Worm (Caenorhabditis elegans) whole organism, L3 larva: ENCODE measurements around the gene stg-1.
A peak's percentile ranks its signal among the peaks of the same experiment; 100 is the strongest.

Experiments
- R02D3.7 ChIP-seq: fragments of 150-350 bp; optimal IDR thresholded peaks from 2 replicates; lab custom pipeline; 2014; ENCODE audit warnings: missing biosample characterization, missing genetic modification characterization
- aly-2 ChIP-seq: fragments of 150-350 bp; optimal IDR thresholded peaks from 2 replicates; lab custom pipeline; 2014; ENCODE audit warnings: missing biosample characterization, missing genetic modification characterization
- ama-1 ChIP-seq: fragments of 150-350 bp; optimal IDR thresholded peaks from 2 replicates; lab custom pipeline; 2018
- ceh-28 ChIP-seq: fragments of 150-350 bp; optimal IDR thresholded peaks from 2 replicates; lab custom pipeline; 2014; ENCODE audit warnings: missing biosample characterization, missing genetic modification reagents, missing genetic modification characterization
- ceh-82 ChIP-seq: fragments of 150-350 bp; optimal IDR thresholded peaks from 2 replicates; lab custom pipeline; 2014; ENCODE audit warnings: missing biosample characterization, missing genetic modification characterization
- egl-27 ChIP-seq: sonication (generic microtip); optimal IDR thresholded peaks from 4 replicates; lab custom pipeline; 2017; ENCODE audit warnings: missing biosample characterization, missing genetic modification reagents, missing genetic modification characterization
- elt-2 ChIP-seq: sonication (generic microtip); optimal IDR thresholded peaks from 2 replicates; lab custom pipeline; 2016; ENCODE audit warnings: missing genetic modification reagents, mild to moderate bottlenecking, missing genetic modification characterization, missing compliant biosample characterization
- elt-3 ChIP-seq, 3 experiments: fragments of 150-350 bp in 1 of 3; sonication (generic microtip) in 2 of 3; optimal IDR thresholded peaks; 2 replicates in 2 of 3; 4 replicates in 1 of 3; lab custom pipeline; 2014 to 2017; ENCODE audit warnings: missing biosample characterization in 3 of 3, missing genetic modification characterization in 3 of 3
- fkh-10 ChIP-seq: sonication (generic microtip); optimal IDR thresholded peaks from 2 replicates; lab custom pipeline; 2017; ENCODE audit warnings: missing biosample characterization, missing genetic modification reagents, missing genetic modification characterization
- fos-1 ChIP-seq: fragments of 150-350 bp; optimal IDR thresholded peaks from 2 replicates; lab custom pipeline; 2014; ENCODE audit warnings: missing biosample characterization, missing genetic modification characterization
- hmg-11 ChIP-seq: sonication (generic microtip); optimal IDR thresholded peaks from 2 replicates; lab custom pipeline; 2016; ENCODE audit warnings: missing genetic modification characterization, missing compliant biosample characterization
- jun-1 ChIP-seq: fragments of 150-350 bp; optimal IDR thresholded peaks from 2 replicates; lab custom pipeline; 2014; ENCODE audit warnings: missing biosample characterization, missing genetic modification reagents, missing genetic modification characterization
- lin-15B ChIP-seq: fragments of 150-350 bp; optimal IDR thresholded peaks from 2 replicates; lab custom pipeline; 2014; ENCODE audit warnings: missing biosample characterization, missing genetic modification characterization
- lin-39 ChIP-seq: fragments of 150-350 bp; optimal IDR thresholded peaks from 2 replicates; lab custom pipeline; 2018; ENCODE audit warnings: missing biosample characterization, missing genetic modification reagents, missing genetic modification characterization
- mml-1 ChIP-seq: fragments of 150-350 bp; sonication (generic microtip); optimal IDR thresholded peaks from 3 replicates; lab custom pipeline; 2014; ENCODE audit warnings: missing biosample characterization, missing genetic modification characterization
- nfya-1 ChIP-seq: sonication (generic microtip); optimal IDR thresholded peaks from 2 replicates; lab custom pipeline; 2017; ENCODE audit warnings: missing genetic modification characterization, mild to moderate bottlenecking, missing compliant biosample characterization, antibody characterized with exemption, moderate library complexity; ENCODE audit not compliant: insufficient read depth
- nhr-11 ChIP-seq: fragments of 150-350 bp; optimal IDR thresholded peaks from 2 replicates; lab custom pipeline; 2014; ENCODE audit warnings: missing biosample characterization, missing genetic modification characterization
- nhr-12 ChIP-seq: fragments of 150-350 bp; optimal IDR thresholded peaks from 2 replicates; lab custom pipeline; 2014; ENCODE audit warnings: missing biosample characterization, missing genetic modification characterization
- nhr-23 ChIP-seq: fragments of 150-350 bp; optimal IDR thresholded peaks from 2 replicates; lab custom pipeline; 2014; ENCODE audit warnings: missing biosample characterization, missing genetic modification reagents, missing genetic modification characterization
- nhr-67 ChIP-seq: fragments of 150-350 bp; optimal IDR thresholded peaks from 2 replicates; lab custom pipeline; 2014; ENCODE audit warnings: missing biosample characterization, missing genetic modification characterization
- nhr-76 ChIP-seq: fragments of 150-350 bp; sonication (generic microtip); optimal IDR thresholded peaks from 5 replicates; lab custom pipeline; 2014; ENCODE audit warnings: missing biosample characterization, missing genetic modification characterization
- nhr-77 ChIP-seq: fragments of 150-350 bp; optimal IDR thresholded peaks from 2 replicates; lab custom pipeline; 2014; ENCODE audit warnings: missing biosample characterization, missing genetic modification characterization
- pha-4 ChIP-seq: fragments of 150-350 bp; optimal IDR thresholded peaks from 2 replicates; lab custom pipeline; 2014; ENCODE audit warnings: missing biosample characterization, missing genetic modification reagents, missing genetic modification characterization
- pqm-1 ChIP-seq: fragments of 150-350 bp; optimal IDR thresholded peaks from 2 replicates; lab custom pipeline; 2017; ENCODE audit warnings: missing biosample characterization, missing genetic modification characterization, inconsistent platforms
- sea-2 ChIP-seq: fragments of 150-350 bp; sonication (generic microtip); optimal IDR thresholded peaks from 4 replicates; lab custom pipeline; 2014; ENCODE audit warnings: missing biosample characterization, missing genetic modification reagents, missing genetic modification characterization
- skn-1 ChIP-seq: fragments of 150-350 bp; optimal IDR thresholded peaks from 2 replicates; lab custom pipeline; 2014; ENCODE audit warnings: missing biosample characterization, missing genetic modification characterization
- tbx-2 ChIP-seq: sonication (generic microtip); optimal IDR thresholded peaks from 2 replicates; lab custom pipeline; 2016; ENCODE audit warnings: mild to moderate bottlenecking, missing genetic modification characterization, missing compliant biosample characterization
- unc-39 ChIP-seq: sonication (generic microtip); optimal IDR thresholded peaks from 4 replicates; lab custom pipeline; 2017; ENCODE audit warnings: missing biosample characterization, missing genetic modification characterization
- unc-62 ChIP-seq: fragments of 150-350 bp; sonication (generic microtip); optimal IDR thresholded peaks from 4 replicates; lab custom pipeline; 2014; ENCODE audit warnings: missing biosample characterization, missing genetic modification reagents, missing genetic modification characterization
- ztf-11 ChIP-seq: fragments of 150-350 bp; optimal IDR thresholded peaks from 2 replicates; lab custom pipeline; 2014; ENCODE audit warnings: missing biosample characterization, missing genetic modification characterization
- ztf-4 ChIP-seq: fragments of 150-350 bp; optimal IDR thresholded peaks from 2 replicates; lab custom pipeline; 2014; ENCODE audit warnings: missing biosample characterization, missing genetic modification characterization

stg-1 gene

DNA sequence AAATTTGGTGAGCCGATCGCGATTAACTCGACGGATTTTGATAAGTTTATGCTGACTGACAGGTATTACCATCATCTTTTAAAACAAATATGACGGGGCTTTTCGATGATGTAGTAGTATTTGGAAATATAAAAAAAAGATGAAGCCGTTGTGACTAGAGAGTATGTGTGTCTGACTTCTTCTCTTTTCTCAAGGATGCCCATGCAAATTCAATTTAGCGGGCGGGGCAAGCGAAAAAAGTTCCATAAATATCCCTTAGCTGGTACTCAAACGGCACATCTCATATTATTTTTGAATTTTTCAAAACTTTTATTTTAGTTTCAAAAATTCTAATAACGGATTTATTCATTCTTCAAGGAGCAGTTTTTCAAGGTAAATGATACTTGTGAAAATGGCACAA is at the start of gene stg-1:
Gene stg-1, minus strand, starts transcription at position 153 of the 400 bp plus-strand sequence.
- TF ChIP-seq nhr-11, result no peak

DNA sequence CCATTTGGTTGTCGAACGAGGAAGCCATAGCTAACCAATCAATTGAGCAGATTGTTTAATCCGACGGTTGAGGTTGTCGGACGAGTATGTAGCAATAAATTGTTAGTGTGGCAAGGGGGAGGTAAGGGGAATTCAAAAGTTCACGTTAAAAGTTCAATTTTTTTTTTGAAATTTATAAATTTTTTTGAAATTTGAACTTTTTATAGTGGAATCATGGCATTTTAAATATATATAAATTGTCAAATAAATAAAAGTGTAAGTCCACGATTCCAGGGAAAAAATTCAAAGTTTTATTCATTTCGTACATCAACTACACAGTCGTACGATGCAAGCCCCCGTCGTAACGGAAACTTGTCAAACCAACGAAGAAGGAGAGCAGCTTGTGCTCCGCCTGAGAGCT is 47.9 kb upstream of the stg-1 start, which contains the start of the genes ZK945.7 and ZK945.8:
Gene ZK945.7, minus strand, starts transcription at position 101 of the 400 bp plus-strand sequence.
Gene ZK945.8, plus strand, starts transcription at position 275 of the 400 bp plus-strand sequence.
- TF ChIP-seq ztf-4, result no peak
- TF ChIP-seq ceh-82 (tag; lab: Kevin White, UChicago), result no peak
- no peak for TF ChIP-seq pqm-1 (tag; lab: Kevin White, UChicago)
- no peak for TF ChIP-seq skn-1 (tag; lab: Kevin White, UChicago)
- TF ChIP-seq nhr-77 (tag; lab: Kevin White, UChicago), result no peak
- TF ChIP-seq R02D3.7, result no peak

DNA sequence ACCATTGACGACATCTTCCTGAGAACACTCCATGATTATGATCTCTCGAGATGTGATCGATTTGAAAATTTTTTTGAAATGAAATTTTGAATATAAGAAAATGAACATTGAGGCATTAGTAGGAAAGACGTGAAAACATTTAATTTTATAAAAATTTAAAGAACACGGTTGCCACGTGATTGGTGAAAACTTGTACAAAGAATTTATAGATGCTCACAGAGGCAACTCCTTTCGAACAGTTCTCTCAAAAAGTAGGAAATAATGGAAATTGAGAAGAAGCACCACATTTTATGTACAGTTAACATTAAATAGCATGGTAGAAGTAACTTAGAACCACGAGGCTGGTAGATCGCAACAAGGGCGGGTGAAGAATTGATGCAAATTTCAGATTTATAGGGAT is 46.4 kb upstream of the stg-1 start, which contains the start of gene ZK945.6:
Gene ZK945.6, minus strand, starts transcription at position 101 of the 400 bp plus-strand sequence.
- TF ChIP-seq nhr-76 (tag; lab: Kevin White, UChicago) (no peak), ztf-4 (no peak), mml-1 (no peak), sea-2 (GFP tag; lab: Kevin White, UChicago) (no peak), ztf-11 (tag; lab: Kevin White, UChicago) (no peak), skn-1 (tag; lab: Kevin White, UChicago) (no peak), pqm-1 (tag; lab: Kevin White, UChicago) (no peak), nhr-12 (tag; lab: Kevin White, UChicago) (no peak), elt-3 (tag; optimal IDR thresholded peaks at IDR 0.05; lab: Kevin White, UChicago) (no peak), fkh-10 (no peak)

DNA sequence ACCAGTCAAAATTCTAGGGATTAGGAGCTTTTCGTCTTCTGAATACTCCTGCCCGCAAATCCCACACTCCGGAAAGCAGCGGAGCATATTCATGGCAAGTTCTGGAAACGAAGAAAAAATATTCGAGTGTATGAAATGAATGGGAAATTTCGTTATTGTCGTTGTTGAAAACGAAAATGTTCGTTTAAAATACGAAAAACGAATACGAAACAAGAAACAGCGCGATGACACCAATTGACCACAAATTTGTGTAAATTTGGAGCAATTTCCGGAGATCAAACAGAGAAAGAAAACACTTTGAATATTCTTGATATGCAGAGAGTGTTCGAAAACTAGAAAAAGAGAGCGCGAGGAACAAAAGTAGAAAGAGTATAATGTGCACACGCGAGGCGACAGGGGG is 45.1 kb upstream of the stg-1 start, which contains the start of gene ZK945.4:
Gene ZK945.4, minus strand, starts transcription at position 101 of the 400 bp plus-strand sequence.
- TF ChIP-seq tbx-2 (tag; lab: Kevin White, UChicago) (no peak), lin-39 (no peak), unc-39 (tag; lab: Kevin White, UChicago) (no peak), ama-1 (lab: Kevin White, UChicago) (no peak), fos-1 (tag; lab: Kevin White, UChicago) (no peak), mml-1 (no peak), ceh-82 (tag; lab: Kevin White, UChicago) (no peak), nhr-11 (no peak), nhr-77 (tag; lab: Kevin White, UChicago) (no peak), nhr-67 (tag; lab: Kevin White, UChicago) (no peak), lin-15B (tag; lab: Kevin White, UChicago) (no peak), unc-62 (GFP tag; lab: Kevin White, UChicago) (no peak)

DNA sequence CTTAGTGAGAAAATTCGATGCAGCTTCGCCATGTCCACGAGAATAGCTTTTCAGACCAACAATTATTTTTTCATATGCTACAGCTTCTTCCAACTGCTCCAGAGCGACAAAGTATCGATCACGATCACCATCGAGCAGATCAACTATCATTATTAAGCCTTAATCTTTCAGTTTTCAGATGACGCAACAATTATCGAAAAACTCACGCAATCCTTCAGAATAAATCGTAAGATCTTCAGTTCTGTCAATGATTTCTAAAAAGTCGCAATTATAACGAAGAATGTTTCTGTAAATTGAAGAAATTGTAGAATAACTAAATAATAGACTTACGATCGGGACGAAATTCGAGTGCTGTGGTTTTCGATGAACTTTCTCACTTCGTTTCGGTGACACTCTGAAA is 42.8 kb upstream of the stg-1 start:
- TF ChIP-seq ceh-28 (no peak), hmg-11 (no peak), nhr-12 (tag; lab: Kevin White, UChicago) (no peak), egl-27 (tag; lab: Kevin White, UChicago) (no peak)

DNA sequence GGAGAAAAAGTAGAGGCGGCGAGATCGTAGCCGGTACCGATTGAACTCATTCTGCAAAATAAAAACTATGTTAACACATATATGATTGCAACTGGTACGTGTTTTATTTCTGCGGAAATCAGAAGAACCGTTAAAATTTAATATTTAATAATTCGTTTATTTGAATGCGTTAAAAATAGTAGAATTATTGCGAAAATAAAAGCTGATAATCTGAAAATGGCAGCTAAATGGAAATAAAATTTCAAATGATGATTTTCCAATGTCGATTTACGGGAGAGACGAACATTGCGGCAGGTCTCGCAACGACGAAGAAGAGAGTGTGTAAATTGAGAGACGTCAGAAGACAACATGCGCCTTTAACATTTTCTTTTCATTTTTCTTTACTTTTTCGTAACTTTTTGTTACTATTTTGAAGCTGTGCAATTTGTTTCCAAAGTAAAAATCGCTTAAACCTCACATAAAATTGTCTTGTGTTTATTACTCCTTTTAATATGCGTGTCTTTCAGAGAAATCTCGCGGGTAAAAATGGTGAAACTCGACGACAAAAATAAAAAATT is 39.4 kb upstream of the stg-1 start, which contains the start of the genes pas-7 and puf-12:
Gene pas-7, minus strand, starts transcription at position 51 of the 557 bp plus-strand sequence.
Gene puf-12, plus strand, starts transcription at position 507 of the 557 bp plus-strand sequence.
- peak; percentile 6 for TF ChIP-seq elt-2
- no peak for TF ChIP-seq jun-1 (tag; lab: Kevin White, UChicago)
- TF ChIP-seq pha-4 (tag; lab: Kevin White, UChicago), result peak; percentile 70
- peak; percentile 32 for TF ChIP-seq nhr-23 (tag; lab: Kevin White, UChicago)
- TF ChIP-seq lin-15B (tag; lab: Kevin White, UChicago), result peak; percentile 61
- no peak for TF ChIP-seq fkh-10
- peak; percentile 97 for TF ChIP-seq skn-1 (tag; lab: Kevin White, UChicago)
- TF ChIP-seq nfya-1 (tag; lab: Kevin White, UChicago), result peak; percentile 75
- TF ChIP-seq aly-2 (tag; lab: Kevin White, UChicago), result no peak
- TF ChIP-seq R02D3.7, result peak; percentile 62
